Worm (Caenorhabditis elegans) whole organism, L3 larva: ENCODE data around the gene F17H10.1.

Experiments used
- aly-2 ChIP-seq: fragments of 150-350 bp; optimal IDR thresholded peaks from 2 replicates; lab custom pipeline; 2014; ENCODE audit warnings: missing biosample characterization, missing genetic modification characterization
- ama-1 ChIP-seq: fragments of 150-350 bp; optimal IDR thresholded peaks from 2 replicates; lab custom pipeline; 2018
- ceh-16 ChIP-seq: sonication (generic microtip); optimal IDR thresholded peaks from 2 replicates; lab custom pipeline; 2017; ENCODE audit warnings: missing biosample characterization, missing genetic modification characterization
- ceh-28 ChIP-seq: fragments of 150-350 bp; optimal IDR thresholded peaks from 2 replicates; lab custom pipeline; 2014; ENCODE audit warnings: missing biosample characterization, missing genetic modification reagents, missing genetic modification characterization
- egl-5 ChIP-seq: fragments of 150-350 bp; optimal IDR thresholded peaks from 2 replicates; lab custom pipeline; 2017; ENCODE audit warnings: missing biosample characterization, missing genetic modification reagents, missing genetic modification characterization, inconsistent platforms
- elt-1 ChIP-seq: fragments of 150-350 bp; optimal IDR thresholded peaks from 2 replicates; lab custom pipeline; 2014; ENCODE audit warnings: missing biosample characterization, missing genetic modification characterization
- elt-2 ChIP-seq: sonication (generic microtip); optimal IDR thresholded peaks from 2 replicates; lab custom pipeline; 2016; ENCODE audit warnings: missing genetic modification reagents, mild to moderate bottlenecking, missing genetic modification characterization, missing compliant biosample characterization
- elt-3 ChIP-seq, 3 experiments: fragments of 150-350 bp in 1 of 3; sonication (generic microtip) in 2 of 3; optimal IDR thresholded peaks; 2 replicates in 2 of 3; 4 replicates in 1 of 3; lab custom pipeline; 2014 to 2017; ENCODE audit warnings: missing biosample characterization in 3 of 3, missing genetic modification characterization in 3 of 3
- fkh-10 ChIP-seq: sonication (generic microtip); optimal IDR thresholded peaks from 2 replicates; lab custom pipeline; 2017; ENCODE audit warnings: missing biosample characterization, missing genetic modification reagents, missing genetic modification characterization
- fkh-2 ChIP-seq: fragments of 150-350 bp; optimal IDR thresholded peaks from 2 replicates; lab custom pipeline; 2014; ENCODE audit warnings: missing biosample characterization, missing genetic modification reagents, missing genetic modification characterization
- fos-1 ChIP-seq: fragments of 150-350 bp; optimal IDR thresholded peaks from 2 replicates; lab custom pipeline; 2014; ENCODE audit warnings: missing biosample characterization, missing genetic modification characterization
- lin-39 ChIP-seq: fragments of 150-350 bp; optimal IDR thresholded peaks from 2 replicates; lab custom pipeline; 2018; ENCODE audit warnings: missing biosample characterization, missing genetic modification reagents, missing genetic modification characterization
- mdl-1 ChIP-seq: fragments of 150-350 bp; optimal IDR thresholded peaks from 2 replicates; lab custom pipeline; 2014; ENCODE audit warnings: missing biosample characterization, missing genetic modification characterization
- nfya-1 ChIP-seq: sonication (generic microtip); optimal IDR thresholded peaks from 2 replicates; lab custom pipeline; 2017; ENCODE audit warnings: missing genetic modification characterization, mild to moderate bottlenecking, missing compliant biosample characterization, antibody characterized with exemption, moderate library complexity; ENCODE audit not compliant: insufficient read depth
- nhr-23 ChIP-seq: fragments of 150-350 bp; optimal IDR thresholded peaks from 2 replicates; lab custom pipeline; 2014; ENCODE audit warnings: missing biosample characterization, missing genetic modification reagents, missing genetic modification characterization
- nhr-237 ChIP-seq: fragments of 150-350 bp; optimal IDR thresholded peaks from 2 replicates; lab custom pipeline; 2014; ENCODE audit warnings: missing biosample characterization, missing genetic modification characterization
- nhr-25 ChIP-seq: sonication (generic microtip); optimal IDR thresholded peaks from 2 replicates; lab custom pipeline; 2017; ENCODE audit warnings: missing biosample characterization, missing genetic modification characterization
- nhr-43 ChIP-seq: sonication (generic microtip); optimal IDR thresholded peaks from 2 replicates; lab custom pipeline; 2016; ENCODE audit warnings: mild to moderate bottlenecking, missing genetic modification characterization, missing compliant biosample characterization; ENCODE audit not compliant: poor library complexity, severe bottlenecking
- nhr-76 ChIP-seq: fragments of 150-350 bp; sonication (generic microtip); optimal IDR thresholded peaks from 5 replicates; lab custom pipeline; 2014; ENCODE audit warnings: missing biosample characterization, missing genetic modification characterization
- pha-4 ChIP-seq: fragments of 150-350 bp; optimal IDR thresholded peaks from 2 replicates; lab custom pipeline; 2014; ENCODE audit warnings: missing biosample characterization, missing genetic modification reagents, missing genetic modification characterization
- unc-39 ChIP-seq: sonication (generic microtip); optimal IDR thresholded peaks from 4 replicates; lab custom pipeline; 2017; ENCODE audit warnings: missing biosample characterization, missing genetic modification characterization
- unc-62 ChIP-seq: fragments of 150-350 bp; sonication (generic microtip); optimal IDR thresholded peaks from 4 replicates; lab custom pipeline; 2014; ENCODE audit warnings: missing biosample characterization, missing genetic modification reagents, missing genetic modification characterization

Gene F17H10.1

DNA sequence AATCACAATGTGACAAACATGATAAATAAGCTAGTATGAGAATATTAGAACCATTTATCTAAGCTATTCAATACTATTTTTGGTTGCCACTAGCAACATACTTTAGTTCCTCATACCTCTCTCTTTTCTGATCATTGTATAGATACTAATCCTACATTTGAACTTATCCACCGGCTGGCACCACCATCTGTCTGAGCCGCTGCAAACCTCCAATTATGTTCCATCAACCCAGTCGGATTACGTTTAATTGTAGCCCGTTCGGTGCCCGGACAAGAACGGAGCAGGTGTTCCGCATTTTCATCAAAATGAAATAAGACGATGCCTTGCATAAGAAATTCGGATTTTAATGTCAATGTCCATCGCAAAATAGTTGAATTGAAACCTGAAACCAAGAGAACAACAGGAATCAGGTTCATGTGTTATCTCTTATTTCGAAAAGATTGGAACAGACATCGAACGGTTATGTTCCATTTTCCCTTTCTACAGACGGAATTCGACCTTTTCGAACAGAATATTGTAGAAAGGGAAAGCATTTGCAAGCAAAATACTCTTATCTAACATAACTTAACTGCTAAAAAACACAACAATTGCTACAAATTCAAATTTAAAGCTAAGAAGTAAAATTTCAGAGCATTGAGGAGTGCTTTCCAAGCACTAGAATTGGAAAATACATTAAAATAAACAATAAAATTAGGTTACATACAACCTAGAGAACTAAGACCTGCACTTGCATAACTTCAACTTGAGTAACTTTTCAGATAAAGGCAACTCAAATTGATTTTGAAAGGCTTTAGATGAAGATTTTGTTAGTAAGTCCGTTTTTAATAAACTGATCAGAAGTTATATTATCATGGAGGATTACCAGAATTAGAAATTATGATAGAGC, 41.2 kb downstream of the F17H10.1 start:
- TF ChIP-seq nhr-76 (no peak), elt-1 (peak; percentile 18), fkh-10 (GFP tag; lab: Kevin White, UChicago) (no peak), pha-4 (no peak), nhr-43 (peak; percentile 7), fkh-2 (tag; lab: Kevin White, UChicago) (no peak), egl-5 (no peak), nhr-23 (tag; lab: Kevin White, UChicago) (peak; percentile 50), ceh-16 (tag; lab: Kevin White, UChicago) (no peak), nhr-25 (tag; lab: Kevin White, UChicago) (peak; percentile 67), nfya-1 (no peak)
- TF ChIP-seq, all 47 proteins: peak for 4

DNA sequence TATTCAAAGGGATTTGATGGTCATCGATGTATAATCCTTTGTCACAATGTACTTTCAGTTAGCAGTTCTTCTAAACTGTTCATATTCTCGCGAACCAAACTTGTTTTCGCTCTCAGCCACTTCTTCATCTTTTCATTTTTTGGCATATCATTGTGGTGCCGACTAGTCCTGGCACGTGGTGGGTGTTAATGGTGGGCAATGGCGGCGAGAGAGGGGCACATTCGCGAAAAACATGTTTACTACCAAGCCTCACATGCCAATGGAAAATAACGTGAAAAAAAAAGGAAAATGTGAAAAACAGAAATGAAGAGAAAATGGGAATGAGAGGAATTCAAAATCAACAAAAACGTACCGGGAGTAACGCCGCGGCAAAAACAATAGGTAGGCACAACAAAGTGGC, 42.1 kb downstream of the F17H10.1 start:
- TF ChIP-seq nhr-25 (tag; lab: Kevin White, UChicago): peak; percentile 63
- no peak for TF ChIP-seq mdl-1 (tag; lab: Kevin White, UChicago)
- TF ChIP-seq egl-5: peak; percentile 60
- TF ChIP-seq nfya-1: peak; percentile 32
- TF ChIP-seq lin-39 (tag; lab: Kevin White, UChicago): peak; percentile 65
- TF ChIP-seq, all 47 proteins: peak for 4

DNA sequence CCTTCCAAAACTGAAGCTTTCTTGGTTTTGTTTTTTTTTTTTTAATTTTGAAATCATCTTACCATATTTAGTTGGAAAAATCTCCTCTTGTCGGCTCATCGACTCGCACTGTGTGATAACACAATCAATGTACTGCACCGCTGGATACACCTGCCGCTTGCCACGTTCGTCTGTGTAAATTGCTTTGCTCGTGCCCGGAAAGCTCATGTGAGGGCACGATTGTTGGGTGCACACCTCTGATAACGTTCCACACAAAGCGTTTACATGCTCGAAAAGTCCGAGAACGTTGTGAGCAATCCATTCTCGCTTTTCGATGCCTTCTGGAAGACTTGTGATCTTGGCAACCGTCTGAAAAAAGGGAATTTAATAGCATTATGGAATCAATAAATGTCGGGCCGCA, 49.5 kb downstream of the F17H10.1 start:
- TF ChIP-seq unc-39 (no peak), elt-2 (peak; percentile 57), pha-4 (no peak)

DNA sequence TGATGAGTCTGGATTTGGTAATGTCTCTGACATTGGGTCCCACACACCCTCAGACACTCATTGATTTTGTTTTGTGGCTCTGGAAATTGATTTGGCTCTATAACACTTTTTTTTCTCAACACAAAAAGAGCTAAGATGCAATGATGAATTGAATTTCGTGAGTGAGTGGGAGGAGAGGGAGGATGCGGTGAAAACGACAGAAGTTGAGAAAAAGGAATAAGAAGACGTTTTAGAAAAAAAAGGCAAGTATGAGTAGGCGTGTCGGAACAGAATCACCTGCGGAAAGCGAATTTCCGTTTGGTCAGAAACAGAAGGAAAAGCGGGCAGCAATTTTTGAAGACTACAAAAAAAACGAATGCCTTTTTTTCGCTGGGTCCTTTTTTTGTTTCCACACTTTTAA, 50.7 kb downstream of the F17H10.1 start:
- no peak for TF ChIP-seq nhr-23 (tag; lab: Kevin White, UChicago)
- peak; percentile 69 for TF ChIP-seq fkh-10 (GFP tag; lab: Kevin White, UChicago)
- no peak for TF ChIP-seq ama-1 (lab: Kevin White, UChicago)
- TF ChIP-seq elt-3 (tag; optimal IDR thresholded peaks at IDR 0.05; lab: Kevin White, UChicago): no peak
- no peak for TF ChIP-seq aly-2
- no peak for TF ChIP-seq elt-1
- no peak for TF ChIP-seq ceh-16 (tag; lab: Kevin White, UChicago)
- no peak for TF ChIP-seq fos-1 (tag; lab: Kevin White, UChicago)
- no peak for TF ChIP-seq nhr-76

DNA sequence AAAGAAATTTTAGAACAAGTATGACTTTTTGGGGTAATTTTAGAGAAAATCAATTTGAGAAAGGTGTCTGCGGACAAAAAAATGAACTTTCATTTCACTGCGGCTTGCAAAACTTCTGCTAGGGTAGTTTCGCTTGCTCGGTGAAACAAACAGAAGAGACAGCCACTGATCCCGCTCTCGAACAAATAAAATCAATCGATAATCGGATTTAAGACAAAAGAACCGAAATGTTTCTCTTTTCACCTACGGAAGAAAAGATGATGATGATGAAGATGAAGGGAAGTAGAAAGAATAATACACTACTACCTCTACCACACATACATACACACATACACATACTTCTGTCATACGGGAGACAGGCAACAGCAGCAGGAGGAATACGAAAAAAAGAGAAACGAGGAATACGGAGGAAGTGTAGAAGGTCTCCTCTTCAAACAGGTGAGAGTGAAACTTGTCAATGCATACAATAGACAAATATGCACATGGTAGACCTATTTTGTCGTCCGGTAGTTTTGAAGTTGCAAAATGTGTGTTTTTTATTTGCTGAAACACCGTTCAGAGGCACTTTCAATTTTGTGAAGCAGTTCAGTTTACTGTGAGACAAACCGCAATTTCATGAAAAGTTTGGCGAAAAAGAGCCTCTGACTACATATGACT, 52.2 kb downstream of the F17H10.1 start:
- TF ChIP-seq ceh-28 (tag; lab: Kevin White, UChicago) (peak; percentile 65), nhr-237 (tag; lab: Kevin White, UChicago) (no peak), pha-4 (peak; percentile 15), unc-62 (GFP tag; lab: Kevin White, UChicago) (no peak)
